Worm (Caenorhabditis elegans): ENCODE measurements around the gene F10G2.1.

The F10G2.1 gene

DNA sequence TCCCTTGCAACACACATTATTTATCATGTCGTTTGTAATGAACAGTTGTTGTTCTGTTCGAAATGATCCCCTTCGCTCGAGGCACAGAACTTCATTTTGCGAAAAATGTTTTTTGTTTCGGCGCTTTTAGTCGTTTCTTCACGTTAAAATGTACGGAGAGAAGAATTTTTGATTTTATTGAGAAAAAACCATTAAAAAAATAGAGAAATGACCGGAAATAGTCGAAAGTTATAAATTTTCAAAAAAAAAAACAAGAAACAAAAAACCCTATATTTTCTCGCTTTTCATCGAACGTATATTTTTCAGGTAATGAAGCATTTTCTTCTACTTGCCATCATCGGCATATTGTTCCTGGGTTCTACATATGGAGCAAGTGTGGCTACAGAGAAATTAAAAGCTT, at the start of gene F10G2.1:
TSS of gene F10G2.1 (plus strand) at position 301 of the 400 bp plus-strand sequence.
- TF ChIP-seq mbf-1 (tag; optimal IDR thresholded peaks at IDR 0.05), result no peak
- TF ChIP-seq nhr-21 (tag; optimal IDR thresholded peaks at IDR 0.05), result no peak
- TF ChIP-seq zag-1 (tag; optimal IDR thresholded peaks at IDR 0.05), result no peak
- TF ChIP-seq snpc-4 (tag; optimal IDR thresholded peaks at IDR 0.05), result no peak
- TF ChIP-seq ztf-4 (tag; optimal IDR thresholded peaks at IDR 0.05), result no peak
- TF ChIP-seq ztf-11 (tag; optimal IDR thresholded peaks at IDR 0.05), result no peak
- TF ChIP-seq ama-1 (optimal IDR thresholded peaks at IDR 0.05), result no peak
- no peak for TF ChIP-seq nhr-11 (tag; optimal IDR thresholded peaks at IDR 0.05)
- no peak for TF ChIP-seq nhr-237 (tag; optimal IDR thresholded peaks at IDR 0.05)
- TF ChIP-seq fos-1 (tag; optimal IDR thresholded peaks at IDR 0.05), result no peak

DNA sequence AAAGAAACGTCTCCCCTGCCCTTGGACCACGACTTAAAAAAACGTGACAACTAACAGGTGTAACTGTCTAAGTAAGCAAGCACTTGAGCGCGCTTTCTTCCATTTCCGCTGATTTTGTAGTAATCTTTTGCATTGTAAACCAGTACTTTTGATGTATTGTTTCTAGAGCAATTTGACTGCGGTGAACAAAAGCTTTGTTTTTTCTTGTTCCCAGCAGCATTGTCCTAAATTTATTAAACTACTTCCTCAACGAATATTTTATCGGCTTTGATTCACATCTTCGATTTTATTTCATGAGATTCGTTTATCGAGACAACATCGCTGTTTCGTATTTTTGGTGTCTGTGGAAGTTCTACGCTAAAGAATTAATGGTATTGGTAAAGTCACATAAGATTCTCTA, 43.7 kb upstream of the F10G2.1 start, which contains the start of gene C13A2.1:
TSS of gene C13A2.1 (plus strand) at position 301 of the 400 bp plus-strand sequence.
- TF ChIP-seq mab-5 (tag; optimal IDR thresholded peaks at IDR 0.05) (no peak), unc-62 (GFP tag; optimal IDR thresholded peaks at IDR 0.05) (no peak), elt-1 (tag; optimal IDR thresholded peaks at IDR 0.05) (peak; percentile 6)

DNA sequence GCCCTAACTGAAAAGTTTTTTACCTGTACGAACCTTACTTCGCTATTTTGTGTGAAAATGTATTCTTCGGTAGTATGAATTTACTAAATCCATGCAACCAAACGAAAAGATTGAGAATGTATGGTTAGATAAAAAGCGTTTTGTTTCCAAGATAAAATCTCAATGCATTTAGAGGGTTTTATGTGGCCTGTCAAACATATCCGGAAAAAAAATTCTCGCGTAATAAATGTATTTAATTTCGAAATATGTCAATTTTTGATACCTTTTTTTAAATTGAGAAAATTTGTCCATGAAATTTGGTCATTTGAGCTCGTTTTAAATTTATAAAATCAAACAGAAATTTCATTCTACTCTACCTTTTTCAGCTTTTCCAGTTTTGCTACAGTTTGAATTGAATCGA, 37.1 kb upstream of the F10G2.1 start, which contains the start of gene F07G11.4:
TSS of gene F07G11.4 (minus strand) at position 101 of the 400 bp plus-strand sequence.
- no peak for TF ChIP-seq mab-5 (tag; optimal IDR thresholded peaks at IDR 0.05)
- TF ChIP-seq nhr-129 (tag; optimal IDR thresholded peaks at IDR 0.05), result no peak
- no peak for TF ChIP-seq dmd-4 (tag; optimal IDR thresholded peaks at IDR 0.05)
- TF ChIP-seq alr-1 (tag; optimal IDR thresholded peaks at IDR 0.05), result no peak
- TF ChIP-seq mbf-1 (tag; optimal IDR thresholded peaks at IDR 0.05), result no peak
- TF ChIP-seq nhr-25 (tag; optimal IDR thresholded peaks at IDR 0.05), result no peak
- TF ChIP-seq blmp-1 (tag; optimal IDR thresholded peaks at IDR 0.05; ENCODE audit: insufficient read depth), result no peak
- no peak for TF ChIP-seq gmeb-1 (tag; optimal IDR thresholded peaks at IDR 0.05)
- TF ChIP-seq nhr-237 (tag; optimal IDR thresholded peaks at IDR 0.05), result no peak
- no peak for TF ChIP-seq peb-1 (tag; optimal IDR thresholded peaks at IDR 0.05)
- TF ChIP-seq snpc-4 (tag; optimal IDR thresholded peaks at IDR 0.05), result no peak
- no peak for TF ChIP-seq ztf-4 (tag; optimal IDR thresholded peaks at IDR 0.05)
- TF ChIP-seq nhr-10 (tag; optimal IDR thresholded peaks at IDR 0.05), result no peak
- TF ChIP-seq F13H6.1 (tag; optimal IDR thresholded peaks at IDR 0.05), result no peak

DNA sequence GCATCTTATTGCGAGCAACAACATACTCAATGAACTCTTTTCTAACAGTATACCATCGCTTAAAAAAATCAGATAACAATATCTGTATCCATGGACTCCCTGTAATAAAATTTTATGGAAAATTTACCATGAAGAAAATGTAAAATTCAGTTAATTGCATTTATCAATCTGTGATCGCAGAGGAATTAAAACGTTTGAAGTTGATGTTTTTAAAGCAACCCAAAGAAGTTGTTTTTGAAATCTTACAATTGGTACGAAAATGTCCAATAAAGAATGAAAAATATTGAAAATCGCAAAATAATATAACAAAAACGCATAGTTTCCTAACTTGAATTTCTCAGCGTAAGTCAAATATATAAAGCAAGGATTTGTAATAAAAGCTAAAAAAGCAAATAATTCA, 35.1 kb upstream of the F10G2.1 start, which contains the start of gene srj-32:
TSS of gene srj-32 (minus strand) at position 101 of the 400 bp plus-strand sequence.
- TF ChIP-seq peb-1 (tag; optimal IDR thresholded peaks at IDR 0.05) (no peak), mbf-1 (tag; optimal IDR thresholded peaks at IDR 0.05) (no peak), unc-62 (GFP tag; optimal IDR thresholded peaks at IDR 0.05) (no peak), egl-27 (tag; optimal IDR thresholded peaks at IDR 0.05) (no peak), aly-2 (tag; optimal IDR thresholded peaks at IDR 0.05) (no peak), unc-55 (GFP tag; optimal IDR thresholded peaks at IDR 0.05) (no peak), nhr-237 (tag; optimal IDR thresholded peaks at IDR 0.05) (no peak), ZK546.5 (tag; optimal IDR thresholded peaks at IDR 0.05) (no peak), elt-3 (tag; optimal IDR thresholded peaks at IDR 0.05) (no peak), dmd-4 (tag; optimal IDR thresholded peaks at IDR 0.05) (no peak), ceh-16 (tag; optimal IDR thresholded peaks at IDR 0.05) (no peak), crh-2 (tag; optimal IDR thresholded peaks at IDR 0.05) (no peak)

DNA sequence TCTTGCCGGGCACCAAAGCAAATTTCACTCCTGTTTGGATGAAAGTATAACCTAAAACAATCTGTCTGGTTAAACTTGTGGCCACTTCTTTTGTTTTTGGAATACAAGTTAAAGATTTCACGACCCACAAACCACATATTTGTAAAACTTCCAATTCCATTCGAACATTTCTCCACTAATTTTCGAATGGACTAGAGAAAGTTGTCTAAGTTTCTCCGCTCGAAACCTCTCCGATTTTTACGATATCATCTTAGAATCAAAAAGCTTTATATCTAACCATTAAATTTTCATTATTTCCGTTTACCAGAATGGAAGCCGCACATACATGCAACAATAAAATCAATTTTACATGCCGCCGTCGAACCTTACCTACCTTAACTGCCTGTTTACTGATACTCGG, 33.9 kb upstream of the F10G2.1 start, which contains the start of gene F07G11.3:
TSS of gene F07G11.3 (plus strand) at position 301 of the 400 bp plus-strand sequence.
- TF ChIP-seq alr-1 (tag; optimal IDR thresholded peaks at IDR 0.05) (no peak), sem-4 (tag; optimal IDR thresholded peaks at IDR 0.05) (no peak), nhr-12 (tag; optimal IDR thresholded peaks at IDR 0.05) (no peak), ZK546.5 (tag; optimal IDR thresholded peaks at IDR 0.05) (no peak), crh-2 (tag; optimal IDR thresholded peaks at IDR 0.05) (no peak), ztf-11 (tag; optimal IDR thresholded peaks at IDR 0.05) (no peak), lin-13 (GFP tag; optimal IDR thresholded peaks at IDR 0.05) (no peak), skn-1 (tag; optimal IDR thresholded peaks at IDR 0.05) (no peak), nhr-25 (tag; optimal IDR thresholded peaks at IDR 0.05) (no peak), lin-11 (tag; optimal IDR thresholded peaks at IDR 0.05) (no peak), ceh-82 (tag; optimal IDR thresholded peaks at IDR 0.05) (no peak), unc-62 (GFP tag; optimal IDR thresholded peaks at IDR 0.05) (no peak), peb-1 (tag; optimal IDR thresholded peaks at IDR 0.05) (no peak), mbf-1 (tag; optimal IDR thresholded peaks at IDR 0.05) (no peak), nhr-129 (tag; optimal IDR thresholded peaks at IDR 0.05) (no peak), dmd-4 (tag; optimal IDR thresholded peaks at IDR 0.05) (no peak), elt-1 (tag; optimal IDR thresholded peaks at IDR 0.05) (no peak), nhr-77 (tag; optimal IDR thresholded peaks at IDR 0.05) (no peak), snpc-4 (tag; optimal IDR thresholded peaks at IDR 0.05) (no peak)

Measured in whole organism, L2 larva.